Worm (Caenorhabditis elegans): Measurements from ENCODE around the gene ZK673.11.
"Not testable (repeated sequence)": the region's sequence is repeated elsewhere in the genome, so short reads cannot be mapped to it uniquely, and the experiment has no call there.

ZK673.11 gene

DNA sequence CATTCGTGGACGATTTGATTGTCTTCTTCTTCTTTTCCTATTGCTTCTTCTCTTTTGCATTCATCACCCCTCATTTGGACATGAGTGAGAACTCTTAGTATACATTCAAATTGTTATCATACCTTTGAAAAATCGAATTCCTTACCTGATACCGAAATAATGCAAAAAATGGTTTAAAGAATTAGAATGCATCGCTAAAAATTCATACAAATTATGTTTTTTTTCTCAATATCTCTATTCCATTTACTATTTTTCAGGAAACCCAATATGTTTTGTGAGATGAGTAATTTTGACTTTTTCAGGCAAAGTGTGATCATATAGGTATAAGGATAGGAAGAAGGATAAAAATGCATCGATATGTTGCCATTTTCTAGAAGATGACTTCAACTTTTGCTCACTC, at the start of gene ZK673.11:
Gene ZK673.11, plus strand, starts transcription at position 301 of the 400 bp plus-strand sequence.
- TF ChIP-seq him-1 (tag; optimal IDR thresholded peaks at IDR 0.05) = no peak
- TF ChIP-seq dao-5 (tag; optimal IDR thresholded peaks at IDR 0.05) = no peak
- no peak for TF ChIP-seq W03F9.2 (tag; optimal IDR thresholded peaks at IDR 0.05)

DNA sequence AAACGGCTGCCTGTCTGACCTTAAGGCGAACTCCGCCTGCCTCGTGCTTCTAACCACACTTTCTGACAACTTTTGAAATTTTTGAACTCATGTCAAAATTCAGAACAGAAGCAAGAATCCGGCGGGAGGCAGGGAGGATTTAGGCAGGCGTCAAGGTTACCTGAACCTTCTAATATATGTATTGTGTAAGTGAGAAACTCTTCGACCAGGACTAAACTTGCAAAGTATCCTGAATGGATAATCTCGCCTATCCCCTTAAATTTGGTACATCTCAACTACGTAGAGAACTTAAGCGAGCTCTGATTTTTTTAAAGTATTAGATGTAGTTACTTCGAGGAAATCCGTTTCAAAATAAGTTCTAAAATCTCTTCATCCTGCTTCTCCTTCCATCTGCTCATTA, 46.1 kb upstream of the ZK673.11 start, which contains the start of gene E04D5.5:
Gene E04D5.5, plus strand, starts transcription at position 301 of the 400 bp plus-strand sequence.
- no peak for TF ChIP-seq dao-5 (tag; optimal IDR thresholded peaks at IDR 0.05)
- no peak for TF ChIP-seq W03F9.2 (tag; optimal IDR thresholded peaks at IDR 0.05)
- no peak for TF ChIP-seq him-1 (tag; optimal IDR thresholded peaks at IDR 0.05)

DNA sequence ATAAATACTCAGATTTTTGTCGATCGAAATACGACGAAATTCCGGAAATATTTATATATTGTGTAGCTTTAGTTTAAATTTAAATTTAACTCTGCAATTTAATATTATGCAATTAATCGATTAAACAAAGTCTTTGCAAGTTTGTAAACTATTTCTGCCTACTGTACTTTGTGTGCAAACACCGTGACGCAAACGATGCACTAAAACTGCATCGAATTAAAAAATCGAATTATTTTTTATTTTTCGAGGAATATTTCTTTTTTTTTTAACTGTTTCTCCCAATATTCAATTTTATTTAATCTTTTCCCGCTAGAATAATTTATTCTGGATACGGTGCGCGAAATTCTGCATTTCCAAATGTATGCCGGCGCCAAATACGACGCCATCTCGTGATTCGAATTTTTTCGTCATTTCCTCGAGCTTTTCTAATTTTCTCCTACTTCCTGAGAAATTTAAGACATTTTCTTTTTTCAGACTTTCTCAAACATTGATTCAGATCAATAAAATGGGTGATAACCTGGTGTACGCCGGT, 40.7 kb upstream of the ZK673.11 start, which contains the start of gene eif-2A:
Gene eif-2A, plus strand, starts transcription at position 469 of the 532 bp plus-strand sequence.
- TF ChIP-seq dao-5 (tag; optimal IDR thresholded peaks at IDR 0.05) (no peak), W03F9.2 (tag; optimal IDR thresholded peaks at IDR 0.05) (peak; percentile 15)

ce11 chrII:10421941-10422340, 35.1 kb upstream of the ZK673.11 start, which contains the start of gene frpr-21:
frpr-21 (minus strand) TSS chrII:10422041.
- TF ChIP-seq him-1 (tag; optimal IDR thresholded peaks at IDR 0.05) (no peak), dao-5 (tag; optimal IDR thresholded peaks at IDR 0.05) (no peak), W03F9.2 (tag; optimal IDR thresholded peaks at IDR 0.05) (no peak)

- TF ChIP-seq W03F9.2 (tag; optimal IDR thresholded peaks at IDR 0.05) = no peak
Measured at ce11 chrII:10435836-10436235, 21.2 kb upstream of the ZK673.11 start, which contains the start of gene cut-4. cut-4 (plus strand) TSS chrII:10436136.

ce11 chrII:10437840-10438239, 19.2 kb upstream of the ZK673.11 start:
- no peak for TF ChIP-seq W03F9.2 (tag; optimal IDR thresholded peaks at IDR 0.05)
- TF ChIP-seq dao-5 (tag; optimal IDR thresholded peaks at IDR 0.05) = no peak
- no peak for TF ChIP-seq him-1 (tag; optimal IDR thresholded peaks at IDR 0.05)

DNA sequence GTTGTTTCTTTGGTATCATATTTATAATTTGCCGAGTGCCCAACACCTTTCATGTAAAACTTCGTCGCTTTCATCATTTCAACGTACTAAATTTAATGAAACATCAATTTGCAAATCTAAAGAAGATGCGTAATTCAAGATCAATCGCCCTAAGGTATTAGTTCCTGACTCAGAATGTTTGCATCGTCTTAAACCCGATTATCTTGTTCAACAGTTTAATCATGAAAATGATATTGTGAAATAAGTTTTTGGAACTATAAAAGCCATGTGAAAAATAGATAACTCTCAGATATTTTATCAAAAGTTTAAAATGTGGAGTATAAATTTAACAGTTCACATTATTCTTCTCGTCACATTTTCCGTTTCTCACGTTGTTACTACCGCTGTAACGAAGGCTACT, 17.1 kb upstream of the ZK673.11 start, which contains the start of gene E04D5.4:
Gene E04D5.4, plus strand, starts transcription at position 301 of the 400 bp plus-strand sequence.
- TF ChIP-seq him-1 (tag; optimal IDR thresholded peaks at IDR 0.05) (no peak), dao-5 (tag; optimal IDR thresholded peaks at IDR 0.05) (no peak), W03F9.2 (tag; optimal IDR thresholded peaks at IDR 0.05) (no peak)

DNA sequence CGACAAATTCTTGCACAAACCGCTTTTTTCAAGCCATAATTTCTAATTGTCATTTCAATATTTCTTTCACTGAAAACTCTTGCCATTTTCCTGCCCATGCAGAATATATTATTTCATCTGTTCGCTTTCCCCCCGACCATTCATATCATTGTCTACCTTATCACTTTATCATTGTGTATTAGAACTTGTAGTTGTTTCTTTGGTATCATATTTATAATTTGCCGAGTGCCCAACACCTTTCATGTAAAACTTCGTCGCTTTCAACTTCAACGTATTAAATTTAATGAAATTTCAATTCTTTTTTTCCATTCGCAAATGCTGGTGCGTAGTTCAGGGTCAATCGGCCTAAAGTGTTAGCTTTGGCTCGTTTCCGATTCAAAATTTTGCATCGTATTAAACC, 14.2 kb upstream of the ZK673.11 start, which contains the start of gene ZK673.1:
Gene ZK673.1, plus strand, starts transcription at position 301 of the 400 bp plus-strand sequence.
- TF ChIP-seq dao-5, him-1, W03F9.2 (tag; optimal IDR thresholded peaks at IDR 0.05): not testable (repeated sequence)

ce11 chrII:10443898-10444297, 13.2 kb upstream of the ZK673.11 start:
- TF ChIP-seq him-1 (tag; optimal IDR thresholded peaks at IDR 0.05) = no peak
- TF ChIP-seq W03F9.2 (tag; optimal IDR thresholded peaks at IDR 0.05) = no peak
- no peak for TF ChIP-seq dao-5 (tag; optimal IDR thresholded peaks at IDR 0.05)

DNA sequence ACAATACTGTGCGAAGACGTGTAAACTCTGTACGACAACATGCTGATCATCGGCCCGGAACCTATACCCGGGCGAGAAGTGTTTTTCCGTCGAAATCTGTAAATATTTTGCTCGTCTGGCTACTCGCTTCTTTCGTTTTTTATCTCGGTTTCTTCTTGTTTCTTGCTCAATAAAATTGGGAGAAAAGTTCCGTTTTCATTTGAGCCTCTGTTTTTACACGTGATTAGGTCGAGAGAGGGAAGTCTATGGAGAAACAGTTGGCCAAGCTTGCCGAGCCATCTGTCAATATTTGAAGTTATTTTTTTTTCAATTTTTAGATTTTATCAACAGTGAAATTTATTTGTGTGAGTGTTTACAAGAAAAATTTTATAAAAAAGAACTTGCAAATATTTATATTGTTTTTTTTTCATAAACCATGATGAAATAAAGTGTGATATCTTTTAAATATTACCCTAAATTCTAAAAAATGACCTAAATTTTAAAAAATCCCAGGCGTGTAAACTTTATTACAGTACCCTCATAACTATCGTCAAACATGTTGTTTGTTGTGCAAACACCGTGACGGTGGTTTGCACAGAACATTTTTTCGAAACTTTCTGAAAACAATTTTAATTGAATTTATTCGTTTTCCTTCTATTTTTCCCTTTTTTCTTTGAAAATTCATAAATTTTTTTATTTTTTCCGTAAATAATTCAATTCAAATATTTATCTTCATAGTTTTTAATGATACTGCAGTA, 11.9 kb upstream of the ZK673.11 start:
- TF ChIP-seq W03F9.2 (tag; optimal IDR thresholded peaks at IDR 0.05) = no peak
- TF ChIP-seq dao-5 (tag; optimal IDR thresholded peaks at IDR 0.05) = no peak
- TF ChIP-seq him-1 (tag; optimal IDR thresholded peaks at IDR 0.05) = no peak

- TF ChIP-seq W03F9.2 (tag; optimal IDR thresholded peaks at IDR 0.05) (no peak), dao-5 (tag; optimal IDR thresholded peaks at IDR 0.05) (no peak), him-1 (tag; optimal IDR thresholded peaks at IDR 0.05) (no peak)
Measured at ce11 chrII:10445738-10446137, 11.3 kb upstream of the ZK673.11 start.

- no peak for TF ChIP-seq him-1 (tag; optimal IDR thresholded peaks at IDR 0.05)
- peak; percentile 13 for TF ChIP-seq W03F9.2 (tag; optimal IDR thresholded peaks at IDR 0.05)
Measured at ce11 chrII:10446300-10446699, 10.8 kb upstream of the ZK673.11 start.

ce11 chrII:10446814-10447213, 10.3 kb upstream of the ZK673.11 start:
- TF ChIP-seq him-1 (tag; optimal IDR thresholded peaks at IDR 0.05) = no peak
- TF ChIP-seq W03F9.2 (tag; optimal IDR thresholded peaks at IDR 0.05) = no peak
- no peak for TF ChIP-seq dao-5 (tag; optimal IDR thresholded peaks at IDR 0.05)
